Fruit fly (Drosophila melanogaster) whole organism, embryonic: ENCODE results near the gene Ccn.

Experiments used
- Asciz ChIP-seq: fragments of 200-800 bp; sonication (Bioruptor generic); optimal IDR thresholded peaks from 2 replicates; lab custom pipeline; 2017; ENCODE audit warnings: missing biosample characterization, mild to moderate bottlenecking, missing genetic modification characterization, missing genetic modification reagents
- Bgb ChIP-seq: fragments of 200-800 bp; sonication (Bioruptor generic); IDR thresholded peaks from 2 replicates; pipeline ENCODE4 v1.3.6; 2022; ENCODE audit warnings: missing biosample characterization, missing genetic modification characterization; ENCODE audit not compliant: partially characterized antibody
- CG10462 ChIP-seq: fragments of 200-800 bp; sonication (Bioruptor generic); optimal IDR thresholded peaks from 2 replicates; lab custom pipeline; 2016; ENCODE audit warnings: missing biosample characterization, missing genetic modification characterization
- CG11093 ChIP-seq: fragments of 200-800 bp; sonication (Bioruptor generic); IDR thresholded peaks from 3 replicates; pipeline ENCODE4 v1.3.6; 2022; ENCODE audit warnings: missing biosample characterization, missing genetic modification characterization
- CG11560 ChIP-seq: fragments of 200-800 bp; sonication (Bioruptor generic); IDR thresholded peaks from 3 replicates; pipeline ENCODE4 v1.3.6; 2022; ENCODE audit warnings: missing biosample characterization, missing genetic modification characterization
- CG12104 ChIP-seq: fragments of 200-800 bp; sonication (Bioruptor generic); optimal IDR thresholded peaks from 3 replicates; lab custom pipeline; 2016; ENCODE audit warnings: missing biosample characterization, missing genetic modification characterization
- CG14014 ChIP-seq: fragments of 200-800 bp; sonication (Bioruptor generic); IDR thresholded peaks from 2 replicates; pipeline ENCODE4 v1.3.6; 2022; ENCODE audit warnings: missing biosample characterization, missing genetic modification characterization
- CG15514 ChIP-seq: fragments of 200-800 bp; sonication (Bioruptor generic); optimal IDR thresholded peaks from 3 replicates; lab custom pipeline; 2017; ENCODE audit warnings: missing biosample characterization, missing genetic modification characterization, mild to moderate bottlenecking, moderate library complexity, missing genetic modification reagents
- CG17385 ChIP-seq: fragments of 200-800 bp; sonication (Bioruptor generic); optimal IDR thresholded peaks from 3 replicates; lab custom pipeline; 2018; ENCODE audit warnings: missing biosample characterization, mild to moderate bottlenecking, missing genetic modification characterization
- CG18619 ChIP-seq: fragments of 200-800 bp; sonication (Bioruptor generic); optimal IDR thresholded peaks from 3 replicates; lab custom pipeline; 2017; ENCODE audit warnings: missing biosample characterization, mild to moderate bottlenecking, missing genetic modification characterization
- CG3065 ChIP-seq: fragments of 200-800 bp; sonication (Bioruptor generic); optimal IDR thresholded peaks from 2 replicates; lab custom pipeline; 2016; ENCODE audit warnings: missing biosample characterization, missing genetic modification characterization
- CG31441 ChIP-seq: fragments of 200-800 bp; sonication (Bioruptor generic); IDR thresholded peaks from 2 replicates; pipeline ENCODE4 v1.3.6; 2022; ENCODE audit warnings: missing biosample characterization, missing genetic modification characterization
- CG32767 ChIP-seq: fragments of 200-800 bp; sonication (Bioruptor generic); IDR thresholded peaks from 2 replicates; pipeline ENCODE4 v1.3.6; 2022; ENCODE audit warnings: missing biosample characterization, missing genetic modification characterization
- CG3995 ChIP-seq: fragments of 200-800 bp; sonication (Bioruptor generic); optimal IDR thresholded peaks from 3 replicates; lab custom pipeline; 2016; ENCODE audit warnings: missing biosample characterization, missing genetic modification characterization
- CG4328 ChIP-seq: fragments of 200-800 bp; sonication (Bioruptor generic); optimal IDR thresholded peaks from 3 replicates; lab custom pipeline; 2017; ENCODE audit warnings: missing biosample characterization, missing genetic modification reagents, missing genetic modification characterization
- CG7745 ChIP-seq: fragments of 200-800 bp; sonication (Bioruptor generic); optimal IDR thresholded peaks from 2 replicates; lab custom pipeline; 2018; ENCODE audit warnings: missing biosample characterization, mild to moderate bottlenecking, missing genetic modification characterization, moderate library complexity
- CG8359 ChIP-seq: fragments of 200-800 bp; sonication (Bioruptor generic); optimal IDR thresholded peaks from 2 replicates; lab custom pipeline; 2017; ENCODE audit warnings: missing biosample characterization, mild to moderate bottlenecking, missing genetic modification characterization, borderline replicate concordance
- Chrac-16 ChIP-seq: fragments of 200-800 bp; sonication (Bioruptor generic); optimal IDR thresholded peaks from 3 replicates; lab custom pipeline; 2016; ENCODE audit warnings: missing biosample characterization, missing genetic modification characterization
- CrebB ChIP-seq: fragments of 200-800 bp; sonication (Bioruptor generic); optimal IDR thresholded peaks from 3 replicates; lab custom pipeline; 2018; ENCODE audit warnings: missing biosample characterization, mild to moderate bottlenecking, missing genetic modification characterization
- D19A ChIP-seq: fragments of 200-800 bp; optimal IDR thresholded peaks from 3 replicates; lab custom pipeline; 2019; ENCODE audit warnings: missing biosample characterization, mild to moderate bottlenecking, missing genetic modification characterization, moderate library complexity
- Dfd ChIP-seq, 2 experiments: fragments of >200 bp; optimal IDR thresholded peaks; 2 replicates each; lab custom pipeline; 2017; ENCODE audit warnings: missing biosample characterization in 2 of 2, missing genetic modification characterization in 2 of 2
- Dip3 ChIP-seq: fragments of 200-800 bp; sonication (Bioruptor generic); optimal IDR thresholded peaks from 3 replicates; lab custom pipeline; 2016; ENCODE audit warnings: missing biosample characterization, missing genetic modification characterization
- Dll ChIP-seq: fragments of 200-800 bp; sonication (Bioruptor generic); IDR thresholded peaks from 4 replicates; pipeline ENCODE4 v1.3.6; 2022; ENCODE audit warnings: missing biosample characterization, missing genetic modification characterization; ENCODE audit not compliant: partially characterized antibody
- Hr51 ChIP-seq, 2 experiments: fragments of 200-800 bp; sonication (Bioruptor generic); optimal IDR thresholded peaks; 2 replicates in 1 of 2; 3 replicates in 1 of 2; lab custom pipeline; 2016 to 2018; ENCODE audit warnings: missing biosample characterization in 2 of 2, missing genetic modification characterization in 2 of 2, mild to moderate bottlenecking in 1 of 2, moderate library complexity in 1 of 2
- Nf-YB ChIP-seq: fragments of 200-800 bp; sonication (Bioruptor generic); optimal IDR thresholded peaks from 3 replicates; lab custom pipeline; 2019; ENCODE audit warnings: missing biosample characterization, mild to moderate bottlenecking, missing genetic modification characterization, moderate library complexity
- Ptx1 ChIP-seq: fragments of 200-800 bp; sonication (Bioruptor generic); IDR thresholded peaks from 2 replicates; pipeline ENCODE4 v1.3.6; 2022; ENCODE audit warnings: missing biosample characterization, missing genetic modification characterization
- Spps ChIP-seq: fragments of 200-800 bp; sonication (Bioruptor generic); optimal IDR thresholded peaks from 2 replicates; lab custom pipeline; 2018; ENCODE audit warnings: missing biosample characterization, mild to moderate bottlenecking, missing genetic modification characterization
- bowl ChIP-seq: fragments of 200-800 bp; sonication (Bioruptor generic); IDR thresholded peaks from 2 replicates; pipeline ENCODE4 v1.3.6; 2022; ENCODE audit warnings: missing biosample characterization, missing genetic modification characterization
- chinmo ChIP-seq: fragments of 200-800 bp; sonication (Bioruptor generic); IDR thresholded peaks from 4 replicates; pipeline ENCODE4 v1.3.6; 2022; ENCODE audit warnings: missing biosample characterization, missing genetic modification characterization; ENCODE audit not compliant: partially characterized antibody
- crp ChIP-seq, 2 experiments: fragments of 200-800 bp; sonication (Bioruptor generic); optimal IDR thresholded peaks; 2 replicates in 1 of 2; 3 replicates in 1 of 2; lab custom pipeline; 2017; ENCODE audit warnings: missing biosample characterization in 2 of 2, missing genetic modification characterization in 2 of 2, mild to moderate bottlenecking in 1 of 2, moderate library complexity in 1 of 2
- dati ChIP-seq: fragments of 200-800 bp; sonication (Bioruptor generic); IDR thresholded peaks from 2 replicates; pipeline ENCODE4 v1.3.6; 2022; ENCODE audit warnings: missing biosample characterization, missing genetic modification characterization
- gcm ChIP-seq: fragments of 200-800 bp; sonication (Bioruptor generic); optimal IDR thresholded peaks from 2 replicates; lab custom pipeline; 2019; ENCODE audit warnings: missing biosample characterization, mild to moderate bottlenecking, missing genetic modification characterization, moderate library complexity
- grn ChIP-seq: fragments of 200-800 bp; sonication (Bioruptor generic); optimal IDR thresholded peaks from 3 replicates; lab custom pipeline; 2017; ENCODE audit warnings: missing biosample characterization, missing genetic modification characterization
- ham ChIP-seq: fragments of 200-800 bp; sonication (Bioruptor generic); IDR thresholded peaks from 2 replicates; pipeline ENCODE4 v1.3.6; 2022; ENCODE audit warnings: missing biosample characterization, missing genetic modification characterization
- jing ChIP-seq: fragments of 200-800 bp; sonication (Bioruptor generic); optimal IDR thresholded peaks from 2 replicates; lab custom pipeline; 2018; ENCODE audit warnings: missing biosample characterization, mild to moderate bottlenecking, missing genetic modification characterization
- nerfin-1 ChIP-seq: fragments of 200-800 bp; sonication (Bioruptor generic); optimal IDR thresholded peaks from 3 replicates; lab custom pipeline; 2019; ENCODE audit warnings: missing biosample characterization, mild to moderate bottlenecking, missing genetic modification characterization, moderate library complexity
- sim ChIP-seq: fragments of 200-800 bp; sonication (Bioruptor generic); IDR thresholded peaks from 2 replicates; pipeline ENCODE4 v1.3.6; 2022; ENCODE audit warnings: missing biosample characterization, missing genetic modification characterization
- sqz ChIP-seq: fragments of 200-800 bp; sonication (Bioruptor generic); optimal IDR thresholded peaks from 3 replicates; lab custom pipeline; 2018; ENCODE audit warnings: missing biosample characterization, mild to moderate bottlenecking, missing genetic modification characterization
- ttk ChIP-seq: fragments of 200-800 bp; sonication (Bioruptor generic); IDR thresholded peaks from 2 replicates; pipeline ENCODE4 v2.1.2; 2022; ENCODE audit warnings: missing biosample characterization, missing genetic modification characterization
- tx ChIP-seq: fragments of 200-800 bp; sonication (Bioruptor generic); optimal IDR thresholded peaks from 2 replicates; lab custom pipeline; 2016; ENCODE audit warnings: missing biosample characterization, missing genetic modification characterization
- usp ChIP-seq: fragments of >200 bp; optimal IDR thresholded peaks from 2 replicates; lab custom pipeline; 2017; ENCODE audit warnings: missing biosample characterization, missing genetic modification characterization

Ccn gene

DNA sequence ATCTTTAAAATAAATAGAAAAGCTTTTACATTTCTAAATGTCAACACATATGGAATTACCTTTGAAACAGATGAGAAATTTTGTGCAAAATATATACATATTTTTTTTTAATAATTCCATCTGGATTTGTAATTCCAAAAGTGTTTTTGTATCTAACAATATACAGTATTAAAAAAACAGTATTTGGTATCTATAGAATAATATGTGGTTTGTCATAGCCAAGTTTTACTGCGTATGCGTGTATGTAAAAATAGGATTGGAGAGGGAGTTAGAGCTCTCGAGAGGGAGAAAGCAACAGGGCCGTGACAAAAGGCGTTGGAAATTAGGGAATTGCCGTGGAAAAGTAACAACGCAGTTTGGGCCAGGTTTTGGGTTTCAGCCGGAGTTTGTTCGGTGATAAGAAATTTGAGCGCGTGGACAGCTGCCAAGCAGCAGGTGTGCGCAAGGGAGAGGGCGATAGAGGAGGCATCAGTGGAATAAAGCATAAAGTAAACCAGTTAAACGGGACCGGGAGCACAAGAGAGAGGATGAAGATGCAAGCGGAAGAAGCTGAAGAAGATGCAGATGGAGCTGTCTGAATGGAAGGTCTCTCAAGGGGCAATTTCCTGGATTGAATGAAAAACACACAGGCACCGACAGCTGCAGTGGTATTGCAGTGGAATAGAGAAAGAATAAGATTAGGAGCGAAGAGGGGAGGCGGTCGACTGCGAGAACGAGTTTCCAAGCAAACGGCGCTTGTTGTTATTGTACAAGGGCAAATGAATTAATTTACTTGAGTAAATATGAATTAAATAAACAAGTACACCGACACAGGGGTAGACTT lies 36.7 kb upstream of the Ccn start (continued):
- TF ChIP-seq CG7745 (tag; lab: Kevin White, UChicago) (no peak), CG17385 (GFP tag; lab: Kevin White, UChicago) (no peak), CG11093 (GFP tag; lab: Robert Waterston, UW) (peak; percentile 68; the same call in 1 of the 3 replicates), CG11560 (tag; lab: Robert Waterston, UW) (no peak), Ptx1 (GFP tag; lab: Robert Waterston, UW) (0 out of 2 replicates have a peak, but pooled peaks have one; percentile 34), CG4328 (peak; percentile 26), CG18619 (GFP tag; lab: Kevin White, UChicago) (no peak), Asciz (GFP tag; lab: Kevin White, UChicago) (peak; percentile 88), dati (GFP tag; lab: Robert Waterston, UW) (no peak), Chrac-16 (no peak), CG31441 (GFP tag; lab: Robert Waterston, UW) (no peak), bowl (GFP tag; lab: Robert Waterston, UW) (no peak), CG10462 (no peak), Dfd (GFP tag; optimal IDR thresholded peaks at IDR 0.05; lab: Kevin White, UChicago) (no peak), CG3995 (no peak), chinmo (GFP tag; lab: Robert Waterston, UW) (0 out of 4 replicates have a peak, but pooled peaks have one; percentile 29), Bgb (GFP tag; lab: Robert Waterston, UW) (peak; percentile 16; the same call in 1 of the 2 replicates), D19A (tag; lab: Kevin White, UChicago) (no peak), CG32767 (GFP tag; lab: Robert Waterston, UW) (no peak), CG12104 (GFP tag; lab: Kevin White, UChicago) (peak; percentile 47), Hr51 (GFP tag; optimal IDR thresholded peaks at IDR 0.05; lab: Kevin White, UChicago) (no peak), crp (GFP tag; optimal IDR thresholded peaks at IDR 0.05; lab: Kevin White, UChicago) (no peak), Spps (tag; lab: Kevin White, UChicago) (peak; percentile 74), ham (no peak; the same call in 1 of the 2 replicates), nerfin-1 (tag; lab: Kevin White, UChicago) (no peak), gcm (GFP tag; lab: Kevin White, UChicago) (no peak), CG3065 (no peak), CG14014 (peak; percentile 37; the same call in 1 of the 2 replicates), sqz (GFP tag; lab: Kevin White, UChicago) (no peak), Dll (GFP tag; lab: Robert Waterston, UW) (no peak), CG8359 (GFP tag; lab: Kevin White, UChicago) (no peak), ttk (GFP tag; lab: Robert Waterston, UW) (no peak), CG15514 (GFP tag; lab: Kevin White, UChicago) (peak; percentile 75), jing (GFP tag; lab: Kevin White, UChicago) (no peak), sim (GFP tag; lab: Robert Waterston, UW) (no peak), grn (GFP tag; lab: Kevin White, UChicago) (no peak), tx (GFP tag; lab: Kevin White, UChicago) (no peak), Nf-YB (GFP tag; lab: Kevin White, UChicago) (no peak), Dip3 (GFP tag; lab: Kevin White, UChicago) (no peak), usp (GFP tag; lab: Kevin White, UChicago) (no peak), CrebB (tag; lab: Kevin White, UChicago) (no peak)
